Worm (Caenorhabditis elegans) whole organism, mixed stage, embryonic: ENCODE data around the gene ins-5.

ENCODE experiments used
- cnd-1 ChIP-seq: fragments of 200-800 bp; sonication (Bioruptor generic); optimal IDR thresholded peaks from 2 replicates; lab custom pipeline; 2018; ENCODE audit warnings: mild to moderate bottlenecking, missing genetic modification characterization, missing compliant biosample characterization
- nhr-12 ChIP-seq: fragments of 150-350 bp; optimal IDR thresholded peaks from 2 replicates; lab custom pipeline; 2014; ENCODE audit warnings: missing biosample characterization, missing genetic modification characterization
- tbx-8 ChIP-seq: fragments of 200-800 bp; sonication (Bioruptor generic); optimal IDR thresholded peaks from 2 replicates; lab custom pipeline; 2018; ENCODE audit warnings: mild to moderate bottlenecking, missing genetic modification characterization, moderate library complexity, missing compliant biosample characterization
- ztf-11 ChIP-seq: fragments of 150-350 bp; optimal IDR thresholded peaks from 2 replicates; lab custom pipeline; 2014; ENCODE audit warnings: missing biosample characterization, missing genetic modification characterization

DNA sequence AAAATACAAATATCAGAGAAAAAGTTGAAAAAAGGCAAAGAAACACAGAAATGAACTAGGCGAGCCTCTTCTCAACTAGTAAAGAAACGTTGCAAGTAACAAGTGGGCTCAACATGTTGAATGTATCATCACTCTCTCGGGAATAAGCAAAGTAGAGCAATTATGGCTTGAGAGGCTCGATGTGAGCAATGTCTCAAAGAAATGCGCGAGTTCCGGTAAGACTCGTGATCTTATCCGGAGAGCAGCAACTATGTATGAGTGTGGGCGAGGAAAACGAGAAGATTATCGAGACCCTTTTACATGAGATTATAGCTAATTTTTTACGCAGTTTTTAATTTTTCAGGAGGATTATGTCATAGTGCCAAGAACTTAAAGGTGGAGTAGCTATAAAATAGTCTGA is 45.1 kb upstream of the ins-5 start:
- TF ChIP-seq nhr-12 (no peak), cnd-1 (tag; lab: Kevin White, UChicago) (no peak), tbx-8 (GFP tag; lab: Kevin White, UChicago) (no peak), ztf-11 (no peak)
